Fruit fly (Drosophila melanogaster): Measurements from ENCODE around the gene Atg101.

Atg101 gene

DNA sequence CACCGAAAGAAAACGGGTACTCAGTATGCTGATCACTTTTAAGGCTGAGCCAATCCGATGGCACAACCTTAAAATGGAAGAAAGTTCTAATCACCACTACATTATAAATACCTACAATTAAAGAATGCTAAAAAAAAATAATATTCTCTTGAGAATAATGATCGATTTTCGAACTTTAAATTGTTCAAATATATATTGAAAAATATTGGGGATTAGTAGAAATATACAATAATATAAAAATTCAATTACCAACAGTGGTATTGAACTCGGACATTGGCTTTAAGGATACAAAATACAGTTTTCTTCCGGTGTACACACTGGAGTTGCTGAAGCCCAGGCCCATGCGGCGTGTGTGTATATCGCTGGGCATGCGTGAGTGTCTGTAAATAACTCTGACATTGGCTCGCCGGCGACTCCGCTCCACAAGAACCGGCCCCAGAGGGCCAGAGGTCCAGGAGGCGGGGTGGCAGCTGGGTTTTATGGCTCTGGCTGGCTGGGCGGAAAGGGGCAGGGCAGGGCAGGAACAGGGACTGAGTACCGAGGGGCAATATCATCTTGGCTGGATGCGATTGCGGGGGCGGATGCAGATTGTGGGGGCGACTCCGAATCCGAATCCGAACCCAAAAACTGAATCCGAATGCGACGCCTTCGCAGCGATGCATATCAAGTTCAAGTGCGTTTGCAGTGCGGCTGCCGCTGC lies 15.5 kb upstream of the Atg101 start (continued):
- TF ChIP-seq pan (optimal IDR thresholded peaks at IDR 0.05) (no peak), pan (GFP tag; optimal IDR thresholded peaks at IDR 0.05 in 1 of 2, IDR thresholded peaks at IDR 0.05 in 1 of 2) (no peak), CG14860 (GFP tag; IDR thresholded peaks at IDR 0.05; ENCODE audit: partially characterized antibody) (no peak), zf30C (GFP tag; optimal IDR thresholded peaks at IDR 0.05) (peak; percentile 73), corto (GFP tag; optimal IDR thresholded peaks at IDR 0.05) (peak; percentile 53), Dfd (GFP tag; optimal IDR thresholded peaks at IDR 0.05) (no peak), CG7271 (tag; optimal IDR thresholded peaks at IDR 0.05) (peak; percentile 9), HLH3B (GFP tag; IDR thresholded peaks at IDR 0.05) (no peak), nerfin-2 (GFP tag; IDR thresholded peaks at IDR 0.05; ENCODE audit: partially characterized antibody) (no peak), Usf (GFP tag; optimal IDR thresholded peaks at IDR 0.05) (no peak), pzg (GFP tag; optimal IDR thresholded peaks at IDR 0.05) (no peak), Blimp-1 (GFP tag; optimal IDR thresholded peaks at IDR 0.05) (peak; percentile 52), lilli (GFP tag; optimal IDR thresholded peaks at IDR 0.05) (peak; percentile 29), CG9797 (GFP tag; optimal IDR thresholded peaks at IDR 0.05) (no peak), CG8924 (tag; optimal IDR thresholded peaks at IDR 0.05) (peak; percentile 73), CG31224 (GFP tag; IDR thresholded peaks at IDR 0.05) (no peak), sr (GFP tag; IDR thresholded peaks at IDR 0.05) (0 out of 3 replicates have a peak, but pooled peaks have one; percentile 46), ken (GFP tag; IDR thresholded peaks at IDR 0.05) (no peak), CG18764 (GFP tag; optimal IDR thresholded peaks at IDR 0.05) (peak; percentile 19), ind (GFP tag; optimal IDR thresholded peaks at IDR 0.05) (peak; percentile 14), CG9932 (GFP tag; IDR thresholded peaks at IDR 0.05) (no peak), CG42726 (GFP tag; IDR thresholded peaks at IDR 0.05; ENCODE audit: partially characterized antibody) (no peak), Pdp1 (GFP tag; optimal IDR thresholded peaks at IDR 0.05) (peak in 1 of 2 experiments; percentile 19), sim (GFP tag; IDR thresholded peaks at IDR 0.05) (no peak), CG3163 (GFP tag; optimal IDR thresholded peaks at IDR 0.05) (no peak), Myb (GFP tag; optimal IDR thresholded peaks at IDR 0.05) (no peak), CG11456 (GFP tag; IDR thresholded peaks at IDR 0.05) (no peak), Oli (tag; optimal IDR thresholded peaks at IDR 0.05) (peak; percentile 71), CG15011 (GFP tag; optimal IDR thresholded peaks at IDR 0.05) (no peak), CG17829 (tag; optimal IDR thresholded peaks at IDR 0.05) (peak; percentile 72), unpg (GFP tag; optimal IDR thresholded peaks at IDR 0.05) (peak; percentile 63), ham (GFP tag; IDR thresholded peaks at IDR 0.05) (no peak), CG14667 (GFP tag; IDR thresholded peaks at IDR 0.05) (no peak), Awh (GFP tag; IDR thresholded peaks at IDR 0.05) (no peak), Sox100B (GFP tag; optimal IDR thresholded peaks at IDR 0.05) (peak; percentile 79), so (GFP tag; IDR thresholded peaks at IDR 0.05) (no peak), CG10654 (GFP tag; optimal IDR thresholded peaks at IDR 0.05) (peak; percentile 47), pros (GFP tag; optimal IDR thresholded peaks at IDR 0.05) (no peak), cad (GFP tag; optimal IDR thresholded peaks at IDR 0.05) (no peak), CG18011 (GFP tag; optimal IDR thresholded peaks at IDR 0.05) (no peak), CG2202 (tag; optimal IDR thresholded peaks at IDR 0.05) (peak; percentile 72), odd (GFP tag; optimal IDR thresholded peaks at IDR 0.05) (peak; percentile 5), NC2α (GFP tag; optimal IDR thresholded peaks at IDR 0.05) (no peak), Dref (GFP tag; IDR thresholded peaks at IDR 0.05) (no peak), inv (GFP tag; IDR thresholded peaks at IDR 0.05; ENCODE audit: partially characterized antibody) (no peak), CG9437 (GFP tag; optimal IDR thresholded peaks at IDR 0.05) (peak; percentile 77), Hr3 (GFP tag; optimal IDR thresholded peaks at IDR 0.05) (peak; percentile 56), nmo (GFP tag; optimal IDR thresholded peaks at IDR 0.05) (peak; percentile 89), nom (GFP tag; optimal IDR thresholded peaks at IDR 0.05) (peak; percentile 75), CG6854 (GFP tag; optimal IDR thresholded peaks at IDR 0.05) (no peak)
